Worm (Caenorhabditis elegans): ENCODE data around the gene sar-1.

DNA sequence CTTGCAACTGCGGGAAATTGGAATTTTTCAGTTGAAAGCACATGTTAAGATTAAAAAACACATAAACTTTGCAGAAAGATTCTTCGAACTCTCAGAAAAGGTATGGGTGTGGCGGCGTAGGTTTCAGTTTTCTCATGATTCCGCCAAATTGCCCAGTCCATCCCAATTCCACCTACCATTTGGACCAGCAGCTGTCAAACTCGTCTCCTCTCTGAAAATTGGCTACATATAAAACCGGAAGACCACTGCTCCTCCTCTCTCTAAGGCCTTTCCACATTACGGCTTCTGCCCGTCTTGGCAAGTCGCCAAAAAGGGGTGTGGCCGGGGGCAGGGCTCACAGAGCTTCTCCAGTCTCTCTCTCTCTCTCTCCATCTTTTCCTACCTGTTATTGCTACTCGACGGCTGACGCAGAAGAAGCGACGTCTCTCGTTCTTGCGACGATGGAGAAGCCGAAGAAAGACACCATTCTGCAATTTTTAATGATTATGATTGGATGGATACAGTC is 22.9 kb downstream of the sar-1 start, which contains the start of gene ZK180.7:
- no peak for TF ChIP-seq ceh-82 (tag; optimal IDR thresholded peaks at IDR 0.05)
- TF ChIP-seq nhr-237 (tag; optimal IDR thresholded peaks at IDR 0.05), result no peak
- no peak for TF ChIP-seq elt-3 (tag; optimal IDR thresholded peaks at IDR 0.05)
- TF ChIP-seq zag-1 (tag; optimal IDR thresholded peaks at IDR 0.05), result no peak
- TF ChIP-seq nhr-12 (tag; optimal IDR thresholded peaks at IDR 0.05), result no peak
- TF ChIP-seq unc-62 (GFP tag; optimal IDR thresholded peaks at IDR 0.05), result no peak
- TF ChIP-seq lin-11 (tag; optimal IDR thresholded peaks at IDR 0.05), result no peak
- TF ChIP-seq crh-2 (tag; optimal IDR thresholded peaks at IDR 0.05), result no peak
- no peak for TF ChIP-seq aly-2 (tag; optimal IDR thresholded peaks at IDR 0.05)
- no peak for TF ChIP-seq nhr-11 (tag; optimal IDR thresholded peaks at IDR 0.05)
